Worm (Caenorhabditis elegans): ENCODE results near the gene H12D21.9.
A peak's percentile ranks its signal among the peaks of the same experiment; 100 is the strongest.

H12D21.9 gene

DNA sequence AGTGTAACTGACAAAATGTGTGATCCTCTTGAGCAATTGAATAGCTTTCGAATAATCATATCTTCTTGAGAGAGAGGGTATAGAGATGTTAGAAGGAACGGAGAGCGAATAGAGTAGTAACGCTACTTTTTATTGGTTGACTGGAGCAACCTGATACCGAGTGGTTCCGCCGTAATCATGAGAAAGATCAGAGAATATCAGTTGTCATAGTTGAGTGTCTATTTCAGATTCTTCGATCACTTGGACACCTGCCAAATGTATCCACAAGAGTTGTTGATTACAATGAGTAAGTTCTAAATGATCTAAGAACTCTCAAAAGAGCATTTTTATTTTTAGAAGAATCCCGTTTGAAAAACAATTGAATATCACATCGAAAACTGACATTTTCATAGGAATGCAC lies 1.5 kb upstream of the H12D21.9 start:
- TF ChIP-seq dmd-9 (GFP tag; IDR thresholded peaks at IDR 0.05) (no peak), unc-62 (GFP tag; optimal IDR thresholded peaks at IDR 0.05 in 1 of 2) (peak in 1 of 2 experiments; percentile 96), unc-62 (tag; optimal IDR thresholded peaks at IDR 0.05) (no peak), nhr-48 (tag; optimal IDR thresholded peaks at IDR 0.05) (no peak), daf-8 (GFP tag; IDR thresholded peaks at IDR 0.05) (no peak)

DNA sequence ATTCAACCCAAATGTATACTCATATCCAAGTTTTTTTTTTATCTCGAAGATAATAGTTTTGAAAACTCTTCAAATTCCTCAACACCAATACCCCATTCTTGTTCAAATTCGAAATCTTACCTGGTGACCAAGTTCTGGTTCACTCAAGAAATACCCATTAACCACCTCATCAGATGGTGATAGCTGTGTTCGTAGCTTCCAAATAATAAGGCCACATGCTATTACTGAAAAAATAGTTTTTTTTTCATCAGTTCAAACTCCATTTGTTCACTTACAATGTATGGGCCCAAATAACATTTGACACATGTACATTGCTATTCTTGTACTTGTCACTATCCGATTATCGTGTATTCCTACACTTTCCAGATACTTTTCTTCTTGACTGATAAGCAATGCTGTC lies 1.8 kb downstream of the H12D21.9 start:
- peak; percentile 7 for TF ChIP-seq aha-1 (tag)
- TF ChIP-seq lim-7 (GFP tag; IDR thresholded peaks at IDR 0.05), result no peak
- TF ChIP-seq unc-62 (GFP tag; optimal IDR thresholded peaks at IDR 0.05 in 1 of 2), result peak in 1 of 2 experiments; percentile 98
- TF ChIP-seq unc-62 (tag; optimal IDR thresholded peaks at IDR 0.05), result no peak

- TF ChIP-seq aha-1 (tag) (peak; percentile 94), lin-13 (GFP tag; optimal IDR thresholded peaks at IDR 0.05) (no peak), daf-8 (GFP tag; IDR thresholded peaks at IDR 0.05) (no peak)
Observed at ce11 chrV:14900905-14901304, 8.4 kb downstream of the H12D21.9 start.

DNA sequence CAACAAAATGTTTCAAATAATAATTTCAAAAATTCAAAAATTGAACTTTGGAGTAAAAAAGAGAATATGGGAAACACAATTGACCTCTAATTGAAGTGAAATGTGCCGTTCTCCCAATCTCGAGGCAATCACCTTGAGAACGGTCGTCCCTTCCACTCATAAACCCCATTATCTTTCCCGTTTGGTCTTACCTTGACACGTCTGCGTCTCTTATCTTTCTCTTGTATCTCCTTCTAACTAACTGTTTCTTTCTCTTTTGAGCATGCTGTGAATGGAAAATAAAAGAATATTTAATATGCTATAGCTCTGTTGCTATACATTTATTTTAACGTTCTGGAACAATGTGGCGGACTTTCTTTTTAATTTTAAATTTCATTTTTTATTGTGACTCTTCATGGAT lies 9.7 kb downstream of the H12D21.9 start, which contains the start of gene H12D21.10:
H12D21.10 (plus strand) TSS at position 260 of the 400 bp plus-strand sequence.
- TF ChIP-seq F37D6.2 (tag; optimal IDR thresholded peaks at IDR 0.05), result no peak
- no peak for TF ChIP-seq lin-1 (GFP tag; IDR thresholded peaks at IDR 0.05)
- no peak for TF ChIP-seq dmd-6 (GFP tag; IDR thresholded peaks at IDR 0.05)
- no peak for TF ChIP-seq hif-1 (tag; optimal IDR thresholded peaks at IDR 0.05)
- no peak for TF ChIP-seq mes-2 (tag; optimal IDR thresholded peaks at IDR 0.05; ENCODE audit: poor library complexity, severe bottlenecking)
- TF ChIP-seq nhr-237 (tag; optimal IDR thresholded peaks at IDR 0.05), result no peak
- no peak for TF ChIP-seq nhr-11 (tag; optimal IDR thresholded peaks at IDR 0.05)
- TF ChIP-seq D1046.2 (GFP tag; IDR thresholded peaks at IDR 0.05), result no peak
- no peak for TF ChIP-seq mdl-1 (tag; optimal IDR thresholded peaks at IDR 0.05)
- TF ChIP-seq rbr-2 (tag; optimal IDR thresholded peaks at IDR 0.05), result no peak
- TF ChIP-seq nhr-48 (tag; optimal IDR thresholded peaks at IDR 0.05), result no peak
- no peak for TF ChIP-seq lin-39 (tag; optimal IDR thresholded peaks at IDR 0.05)
- no peak for TF ChIP-seq snpc-4 (tag; optimal IDR thresholded peaks at IDR 0.05)
- no peak for TF ChIP-seq spr-3 (GFP tag; optimal IDR thresholded peaks at IDR 0.05)
- TF ChIP-seq attf-4 (tag; optimal IDR thresholded peaks at IDR 0.05), result no peak

- no peak for TF ChIP-seq tag-97 (GFP tag; IDR thresholded peaks at IDR 0.05)
- TF ChIP-seq nhr-48 (tag; optimal IDR thresholded peaks at IDR 0.05), result no peak
- TF ChIP-seq mxl-3 (GFP tag; optimal IDR thresholded peaks at IDR 0.05), result no peak
- TF ChIP-seq nhr-6 (tag; optimal IDR thresholded peaks at IDR 0.05), result peak; percentile 9
Observed at ce11 chrV:14897731-14898130, 11.5 kb downstream of the H12D21.9 start, which contains the start of gene H12D21.6. H12D21.6 (minus strand) TSS chrV:14897831.

- no peak for TF ChIP-seq saeg-2 (GFP tag; IDR thresholded peaks at IDR 0.05)
- TF ChIP-seq mxl-3 (GFP tag; optimal IDR thresholded peaks at IDR 0.05), result peak; percentile 51
- TF ChIP-seq nhr-42 (GFP tag; IDR thresholded peaks at IDR 0.05), result no peak
- no peak for TF ChIP-seq nhr-41 (GFP tag; IDR thresholded peaks at IDR 0.05)
- TF ChIP-seq mes-2 (tag; optimal IDR thresholded peaks at IDR 0.05; ENCODE audit: poor library complexity, severe bottlenecking), result peak; percentile 39
- no peak for TF ChIP-seq ZK337.2 (GFP tag; IDR thresholded peaks at IDR 0.05)
- TF ChIP-seq daf-16 (GFP tag; optimal IDR thresholded peaks at IDR 0.05), result no peak
- peak; percentile 83 for TF ChIP-seq daf-16 (tag; optimal IDR thresholded peaks at IDR 0.05)
- TF ChIP-seq hlh-30 (tag; optimal IDR thresholded peaks at IDR 0.05; ENCODE audit: insufficient read depth), result peak; percentile 20
- TF ChIP-seq nhr-28 (tag; optimal IDR thresholded peaks at IDR 0.05), result peak; percentile 73
- TF ChIP-seq pqm-1 (tag; optimal IDR thresholded peaks at IDR 0.05), result peak; percentile 86
- peak; percentile 79 for TF ChIP-seq hlh-11 (tag; optimal IDR thresholded peaks at IDR 0.05)
- TF ChIP-seq nhr-6 (tag; optimal IDR thresholded peaks at IDR 0.05), result peak; percentile 66
- TF ChIP-seq nhr-48 (tag; optimal IDR thresholded peaks at IDR 0.05), result peak; percentile 47
- TF ChIP-seq hif-1 (tag; optimal IDR thresholded peaks at IDR 0.05), result peak; percentile 44 to 71
- TF ChIP-seq zip-2 (tag; optimal IDR thresholded peaks at IDR 0.05), result no peak
- no peak for TF ChIP-seq lin-1 (GFP tag; IDR thresholded peaks at IDR 0.05)
- TF ChIP-seq nhr-25 (tag; optimal IDR thresholded peaks at IDR 0.05; ENCODE audit: borderline replicate concordance, insufficient read depth), result no peak
- TF ChIP-seq lin-13 (GFP tag; optimal IDR thresholded peaks at IDR 0.05), result no peak
- no peak for TF ChIP-seq lir-3 (tag; optimal IDR thresholded peaks at IDR 0.05)
- peak; percentile 87 for TF ChIP-seq php-3 (GFP tag; IDR thresholded peaks at IDR 0.05)
- TF ChIP-seq dmd-6 (GFP tag; IDR thresholded peaks at IDR 0.05), result peak; percentile 83
- TF ChIP-seq dve-1 (tag; optimal IDR thresholded peaks at IDR 0.05; ENCODE audit: insufficient read depth), result peak; percentile 33
- TF ChIP-seq daf-12 (tag; optimal IDR thresholded peaks at IDR 0.05), result no peak
- TF ChIP-seq nhr-77 (tag; optimal IDR thresholded peaks at IDR 0.05), result peak; percentile 22
Observed at ce11 chrV:14895557-14895956, 13.7 kb downstream of the H12D21.9 start, which contains the start of gene mpst-3. mpst-3 (plus strand) TSS chrV:14895647.

Data from whole organism, L4 larva.